Fruit fly (Drosophila melanogaster): ENCODE measurements around the gene Eig71Eb.

The Eig71Eb gene

dm6 chr3L:15690711-15691591 lies 41.2 kb downstream of the Eig71Eb start (continued):
- TF ChIP-seq z (GFP tag; IDR thresholded peaks at IDR 0.05): peak; percentile 52; the same call in 2 of the 3 replicates
- TF ChIP-seq CG11560 (tag; IDR thresholded peaks at IDR 0.05): no peak
- peak; percentile 66 for TF ChIP-seq Sox100B (GFP tag; optimal IDR thresholded peaks at IDR 0.05)
- TF ChIP-seq pzg (GFP tag; optimal IDR thresholded peaks at IDR 0.05): no peak
- no peak for TF ChIP-seq dati (GFP tag; IDR thresholded peaks at IDR 0.05)
- peak; percentile 40 for TF ChIP-seq nerfin-1 (tag; optimal IDR thresholded peaks at IDR 0.05)
- TF ChIP-seq CG9609 (GFP tag; optimal IDR thresholded peaks at IDR 0.05): no peak
- TF ChIP-seq corto (GFP tag; optimal IDR thresholded peaks at IDR 0.05): no peak
- peak; percentile 62 for TF ChIP-seq CG11504 (tag; optimal IDR thresholded peaks at IDR 0.05)
- TF ChIP-seq CG10462 (GFP tag; optimal IDR thresholded peaks at IDR 0.05): no peak
- no peak for TF ChIP-seq Mad (GFP tag; optimal IDR thresholded peaks at IDR 0.05)
- TF ChIP-seq CG11696 (GFP tag; IDR thresholded peaks at IDR 0.05): no peak
- no peak for TF ChIP-seq mam (GFP tag; optimal IDR thresholded peaks at IDR 0.05)
- no peak for TF ChIP-seq CG13287 (GFP tag; IDR thresholded peaks at IDR 0.05; ENCODE audit: partially characterized antibody)
- no peak for TF ChIP-seq CG10366 (GFP tag; IDR thresholded peaks at IDR 0.05)
- TF ChIP-seq Ets97D (GFP tag; optimal IDR thresholded peaks at IDR 0.05): no peak
- no peak for TF ChIP-seq dimm (GFP tag; IDR thresholded peaks at IDR 0.05)
- TF ChIP-seq CG16813 (GFP tag; IDR thresholded peaks at IDR 0.05; ENCODE audit: partially characterized antibody): no peak
- TF ChIP-seq CG8290 (GFP tag; optimal IDR thresholded peaks at IDR 0.05): no peak
- TF ChIP-seq CG8290 (tag; optimal IDR thresholded peaks at IDR 0.05): no peak
- TF ChIP-seq CG15479 (GFP tag; optimal IDR thresholded peaks at IDR 0.05): peak; percentile 52
- TF ChIP-seq cato (GFP tag; optimal IDR thresholded peaks at IDR 0.05; ENCODE audit: borderline replicate concordance): no peak
- peak; percentile 56 for TF ChIP-seq ATbp (GFP tag; optimal IDR thresholded peaks at IDR 0.05)
- TF ChIP-seq dm (GFP tag; optimal IDR thresholded peaks at IDR 0.05): no peak
- peak; percentile 56; the same call in 1 of the 2 replicates for TF ChIP-seq CG10959 (GFP tag; IDR thresholded peaks at IDR 0.05)
- no peak for TF ChIP-seq Taf1 (GFP tag; IDR thresholded peaks at IDR 0.05)
- 0 out of 2 replicates have a peak, but pooled peaks have one; percentile 36 for TF ChIP-seq ranshi (GFP tag; IDR thresholded peaks at IDR 0.05)
- TF ChIP-seq CG5245 (GFP tag; optimal IDR thresholded peaks at IDR 0.05): no peak
- TF ChIP-seq ind (GFP tag; optimal IDR thresholded peaks at IDR 0.05): peak; percentile 11
- peak; percentile 53 for TF ChIP-seq CG30403 (GFP tag; optimal IDR thresholded peaks at IDR 0.05)
- peak; percentile 24 for TF ChIP-seq D19A (tag; optimal IDR thresholded peaks at IDR 0.05)
- TF ChIP-seq CG1529 (GFP tag; optimal IDR thresholded peaks at IDR 0.05): no peak
- no peak for TF ChIP-seq HLH4C (GFP tag; IDR thresholded peaks at IDR 0.05; ENCODE audit: partially characterized antibody)
- no peak for TF ChIP-seq CG11093 (GFP tag; IDR thresholded peaks at IDR 0.05)
- no peak for TF ChIP-seq HHEX (GFP tag; optimal IDR thresholded peaks at IDR 0.05)
- TF ChIP-seq Hr39 (optimal IDR thresholded peaks at IDR 0.05): no peak
- TF ChIP-seq CG17612 (GFP tag; IDR thresholded peaks at IDR 0.05): no peak
- TF ChIP-seq Hr3 (GFP tag; optimal IDR thresholded peaks at IDR 0.05): no peak
- TF ChIP-seq CrebB (tag; optimal IDR thresholded peaks at IDR 0.05): no peak
- no peak for TF ChIP-seq pan (optimal IDR thresholded peaks at IDR 0.05)
- TF ChIP-seq pan (GFP tag; optimal IDR thresholded peaks at IDR 0.05 in 1 of 2, IDR thresholded peaks at IDR 0.05 in 1 of 2): no peak
- TF ChIP-seq luna (GFP tag; optimal IDR thresholded peaks at IDR 0.05): no peak
- no peak for TF ChIP-seq Elba2 (GFP tag; optimal IDR thresholded peaks at IDR 0.05)
- TF ChIP-seq sna (GFP tag; IDR thresholded peaks at IDR 0.05; ENCODE audit: partially characterized antibody): no peak
- TF ChIP-seq fd96Cb (tag; optimal IDR thresholded peaks at IDR 0.05): peak; percentile 77
- TF ChIP-seq CG1792 (GFP tag; optimal IDR thresholded peaks at IDR 0.05): peak; percentile 56
- TF ChIP-seq CG13894 (tag; optimal IDR thresholded peaks at IDR 0.05): no peak
- no peak for TF ChIP-seq dpn (GFP tag; optimal IDR thresholded peaks at IDR 0.05)
- no peak for TF ChIP-seq CG15073 (GFP tag; optimal IDR thresholded peaks at IDR 0.05)
- TF ChIP-seq ci (GFP tag; IDR thresholded peaks at IDR 0.05): no peak
- TF ChIP-seq pb (GFP tag; optimal IDR thresholded peaks at IDR 0.05): peak; percentile 21

All from whole organism, embryonic.